Worm (Caenorhabditis elegans): ENCODE data around the gene gplb-1.
A peak's percentile ranks its signal among the peaks of the same experiment; 100 is the strongest.

Gene gplb-1

DNA sequence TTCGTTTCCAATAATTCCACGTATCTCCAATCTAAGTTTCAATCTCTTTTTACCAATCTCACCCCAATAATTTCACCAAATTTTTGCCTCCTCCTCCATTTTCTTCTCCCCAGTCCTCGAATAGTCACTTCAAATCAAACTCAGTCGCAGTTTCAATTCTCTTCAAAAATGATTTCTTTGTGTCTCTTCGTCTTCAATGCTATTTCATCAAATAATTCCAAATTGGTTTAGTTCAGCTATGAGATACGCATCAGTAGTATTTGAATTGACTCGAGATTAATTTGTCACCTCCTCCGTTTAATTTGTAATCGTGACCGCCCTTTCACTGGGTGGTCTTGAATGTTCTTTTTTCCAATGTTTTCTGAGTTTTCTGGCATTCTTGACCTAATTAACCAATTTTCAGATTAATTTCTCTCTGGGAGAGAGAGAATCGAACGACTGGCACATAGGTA lies 16.0 kb downstream of the gplb-1 start, which contains the start of gene T23B12.11:
Gene T23B12.11 (plus strand): TSS at position 402 of the 452 bp plus-strand sequence.
- TF ChIP-seq ctbp-1 (GFP tag; IDR thresholded peaks at IDR 0.05) (no peak), saeg-2 (GFP tag; IDR thresholded peaks at IDR 0.05) (no peak), daf-8 (GFP tag; IDR thresholded peaks at IDR 0.05) (no peak), hlh-30 (tag; optimal IDR thresholded peaks at IDR 0.05; ENCODE audit: insufficient read depth) (no peak), dve-1 (tag; optimal IDR thresholded peaks at IDR 0.05; ENCODE audit: insufficient read depth) (no peak), dpl-1 (GFP tag; optimal IDR thresholded peaks at IDR 0.05) (no peak), spr-1 (tag; optimal IDR thresholded peaks at IDR 0.05) (no peak), lin-39 (tag; optimal IDR thresholded peaks at IDR 0.05) (no peak), ces-1 (GFP tag; optimal IDR thresholded peaks at IDR 0.05) (no peak)

DNA sequence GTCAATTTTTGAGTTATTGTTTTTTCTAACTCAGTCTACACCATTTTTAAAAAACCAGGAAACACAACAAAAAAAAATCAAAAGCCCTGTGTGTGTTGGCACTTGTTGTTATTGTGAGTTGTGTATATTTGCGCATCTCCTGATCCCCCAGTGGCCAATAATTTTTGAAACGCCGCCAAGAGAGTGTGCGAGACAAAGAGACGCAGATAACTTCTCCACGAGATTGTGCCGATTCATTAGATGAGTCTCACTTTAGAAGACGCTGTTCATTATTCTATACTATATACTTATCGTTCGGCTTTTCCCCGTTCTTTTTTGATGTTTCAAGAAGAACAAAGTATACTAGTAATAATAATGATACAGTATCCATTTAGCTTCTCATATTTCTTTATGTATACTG lies 20.4 kb downstream of the gplb-1 start:
- TF ChIP-seq Y5F2A.4 (GFP tag; optimal IDR thresholded peaks at IDR 0.05) (no peak), saeg-2 (GFP tag; IDR thresholded peaks at IDR 0.05) (no peak), ctbp-1 (GFP tag; IDR thresholded peaks at IDR 0.05) (no peak), mdl-1 (tag; optimal IDR thresholded peaks at IDR 0.05) (no peak), vab-7 (GFP tag; IDR thresholded peaks at IDR 0.05) (no peak), unc-62 (GFP tag; optimal IDR thresholded peaks at IDR 0.05 in 1 of 2) (peak in 1 of 2 experiments; percentile 74), unc-62 (tag; optimal IDR thresholded peaks at IDR 0.05) (no peak), zip-11 (GFP tag; IDR thresholded peaks at IDR 0.05) (no peak)

DNA sequence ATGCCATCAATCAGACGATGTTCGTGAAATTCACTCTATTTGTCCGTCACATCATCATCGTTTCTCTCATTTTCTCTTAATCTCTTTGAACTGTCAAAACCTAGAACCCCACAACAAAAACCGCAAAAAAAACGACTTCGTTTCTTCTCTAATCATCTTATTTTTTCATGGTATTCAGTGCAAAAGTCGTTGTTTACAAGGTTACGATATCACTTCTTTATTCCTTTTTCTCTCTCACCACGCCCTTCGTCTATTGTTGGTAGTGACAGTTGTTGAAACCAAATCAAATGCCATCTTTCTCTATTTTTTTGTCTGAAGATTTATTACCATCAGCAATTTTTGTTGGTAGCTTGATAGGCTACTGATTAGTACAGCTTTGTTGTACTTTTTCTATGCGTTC lies 21.8 kb downstream of the gplb-1 start:
- TF ChIP-seq mep-1 (tag; optimal IDR thresholded peaks at IDR 0.05): no peak
- TF ChIP-seq Y48G9A.11 (GFP tag; IDR thresholded peaks at IDR 0.05): no peak
- TF ChIP-seq dve-1 (tag; optimal IDR thresholded peaks at IDR 0.05; ENCODE audit: insufficient read depth): peak; percentile 51
- TF ChIP-seq aha-1 (tag): peak; percentile 98
- TF ChIP-seq lin-15B (tag; optimal IDR thresholded peaks at IDR 0.05): no peak
- 0 out of 2 replicates have a peak, but pooled peaks have one; percentile 47 for TF ChIP-seq ceh-20 (GFP tag; IDR thresholded peaks at IDR 0.05)
- peak in 1 of 2 experiments; percentile 99 for TF ChIP-seq unc-62 (GFP tag; optimal IDR thresholded peaks at IDR 0.05 in 1 of 2)
- TF ChIP-seq unc-62 (tag; optimal IDR thresholded peaks at IDR 0.05): no peak
- peak; percentile 39 for TF ChIP-seq cey-2 (tag; optimal IDR thresholded peaks at IDR 0.05; ENCODE audit: borderline replicate concordance, insufficient read depth)
- no peak for TF ChIP-seq lsy-2 (tag; optimal IDR thresholded peaks at IDR 0.05)
- TF ChIP-seq mdl-1 (tag; optimal IDR thresholded peaks at IDR 0.05): peak in 1 of 2 experiments; percentile 42
- 0 out of 2 replicates have a peak, but pooled peaks have one; percentile 31 for TF ChIP-seq tra-1 (GFP tag; IDR thresholded peaks at IDR 0.05)
- TF ChIP-seq dmd-8 (GFP tag; IDR thresholded peaks at IDR 0.05): no peak
- TF ChIP-seq nhr-25 (tag; optimal IDR thresholded peaks at IDR 0.05; ENCODE audit: borderline replicate concordance, insufficient read depth): peak; percentile 27
- peak; percentile 33 for TF ChIP-seq dmd-6 (GFP tag; IDR thresholded peaks at IDR 0.05)
- peak; percentile 67 for TF ChIP-seq nhr-28 (tag; optimal IDR thresholded peaks at IDR 0.05)
- no peak for TF ChIP-seq ZK337.2 (GFP tag; IDR thresholded peaks at IDR 0.05)

DNA sequence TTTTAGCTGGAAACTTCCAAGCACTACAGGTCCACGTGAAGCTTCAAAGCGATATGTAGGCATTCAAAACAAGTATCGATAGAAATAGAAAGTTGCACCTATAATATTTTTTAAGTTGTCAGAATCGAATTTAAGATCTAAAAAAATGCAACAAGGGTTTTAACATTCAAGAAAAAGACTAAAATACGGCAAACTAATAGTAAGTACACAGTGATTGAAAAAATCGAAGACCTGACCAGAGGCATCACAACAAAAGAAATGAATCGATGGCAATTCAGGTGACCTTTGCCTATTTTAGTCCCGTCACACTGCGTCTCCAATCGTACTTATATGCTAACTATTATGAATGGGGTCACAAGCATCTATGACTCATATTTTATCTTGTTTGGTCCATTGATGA lies 23.1 kb downstream of the gplb-1 start, which contains the start of gene T23B12.5:
Gene T23B12.5 (minus strand): TSS at position 101 of the 400 bp plus-strand sequence.
- TF ChIP-seq hlh-30 (tag; optimal IDR thresholded peaks at IDR 0.05; ENCODE audit: insufficient read depth) (no peak), Y48G9A.11 (GFP tag; IDR thresholded peaks at IDR 0.05) (no peak), mes-2 (tag; optimal IDR thresholded peaks at IDR 0.05; ENCODE audit: poor library complexity, severe bottlenecking) (no peak), sdz-12 (GFP tag; optimal IDR thresholded peaks at IDR 0.05) (no peak), spr-3 (GFP tag; optimal IDR thresholded peaks at IDR 0.05) (no peak), unc-130 (GFP tag; optimal IDR thresholded peaks at IDR 0.05) (no peak), lim-7 (GFP tag; IDR thresholded peaks at IDR 0.05) (no peak), zag-1 (tag; optimal IDR thresholded peaks at IDR 0.05) (no peak), mxl-2 (GFP tag; conservative IDR thresholded peaks at IDR 0.05) (no peak), tra-1 (GFP tag; IDR thresholded peaks at IDR 0.05) (no peak), php-3 (GFP tag; IDR thresholded peaks at IDR 0.05) (no peak), aly-2 (tag; optimal IDR thresholded peaks at IDR 0.05) (no peak), nhr-76 (tag; optimal IDR thresholded peaks at IDR 0.05) (no peak)

Data from whole organism, L4 larva.